Worm (Caenorhabditis elegans) whole organism, midembryonic: ENCODE results near the gene Y38F2AR.12.

Source experiments
- T22C8.4 ChIP-seq: fragments of 200-800 bp; sonication (Bioruptor generic); IDR thresholded peaks from 2 replicates; pipeline ENCODE4 v1.3.6; 2022; ENCODE audit warnings: missing genetic modification characterization, missing compliant biosample characterization
- cog-1 ChIP-seq: sonication (generic microtip); optimal IDR thresholded peaks from 2 replicates; lab custom pipeline; 2016; ENCODE audit warnings: missing genetic modification characterization, missing compliant biosample characterization
- flt-1 ChIP-seq: fragments of 200-800 bp; sonication (Bioruptor generic); IDR thresholded peaks from 2 replicates; pipeline ENCODE4 v1.3.6; 2022; ENCODE audit warnings: missing genetic modification characterization, missing compliant biosample characterization
- klf-2 ChIP-seq: fragments of 200-800 bp; sonication (Bioruptor generic); conservative IDR thresholded peaks from 2 replicates; pipeline ENCODE4 v1.3.6; 2022; ENCODE audit warnings: missing genetic modification reagents, missing genetic modification characterization, missing compliant biosample characterization
- med-1 ChIP-seq: sonication (generic microtip); optimal IDR thresholded peaks from 2 replicates; lab custom pipeline; 2017; ENCODE audit warnings: missing genetic modification characterization, mild to moderate bottlenecking, missing compliant biosample characterization, antibody characterized with exemption, missing genetic modification reagents; ENCODE audit not compliant: insufficient read depth
- ref-1 ChIP-seq: fragments of 200-800 bp; sonication (Bioruptor generic); conservative IDR thresholded peaks from 2 replicates; pipeline ENCODE4 v1.3.6; 2022; ENCODE audit warnings: missing genetic modification reagents, missing genetic modification characterization, missing compliant biosample characterization
- tab-1 ChIP-seq: fragments of 200-800 bp; sonication (Bioruptor generic); IDR thresholded peaks from 2 replicates; pipeline ENCODE4 v1.3.6; 2022; ENCODE audit warnings: missing genetic modification characterization, missing compliant biosample characterization
- ztf-23 ChIP-seq: fragments of 200-800 bp; sonication (Bioruptor generic); IDR thresholded peaks from 2 replicates; pipeline ENCODE4 v1.3.6; 2022; ENCODE audit warnings: missing genetic modification reagents, missing genetic modification characterization, missing compliant biosample characterization
- ztf-29 ChIP-seq: fragments of 200-800 bp; sonication (Bioruptor generic); IDR thresholded peaks from 2 replicates; pipeline ENCODE4 v1.3.6; 2022; ENCODE audit warnings: missing genetic modification reagents, missing genetic modification characterization, missing compliant biosample characterization

Y38F2AR.12 gene

ce11 chrIV:2412370-2412962 lies at the start of gene Y38F2AR.12:
Gene Y38F2AR.12 (minus strand): TSS chrIV:2412420.
- TF ChIP-seq med-1, result no peak
- no peak for TF ChIP-seq klf-2 (GFP tag; lab: Robert Waterston, UW)
- no peak for TF ChIP-seq flt-1
- no peak for TF ChIP-seq ztf-23 (GFP tag; lab: Robert Waterston, UW)
- no peak for TF ChIP-seq ztf-29 (GFP tag; lab: Robert Waterston, UW)
- TF ChIP-seq cog-1 (tag; lab: Kevin White, UChicago), result no peak
- no peak for TF ChIP-seq ref-1 (GFP tag; lab: Robert Waterston, UW)
- no peak for TF ChIP-seq tab-1 (GFP tag; lab: Robert Waterston, UW)
- no peak for TF ChIP-seq T22C8.4 (GFP tag; lab: Robert Waterston, UW)

DNA sequence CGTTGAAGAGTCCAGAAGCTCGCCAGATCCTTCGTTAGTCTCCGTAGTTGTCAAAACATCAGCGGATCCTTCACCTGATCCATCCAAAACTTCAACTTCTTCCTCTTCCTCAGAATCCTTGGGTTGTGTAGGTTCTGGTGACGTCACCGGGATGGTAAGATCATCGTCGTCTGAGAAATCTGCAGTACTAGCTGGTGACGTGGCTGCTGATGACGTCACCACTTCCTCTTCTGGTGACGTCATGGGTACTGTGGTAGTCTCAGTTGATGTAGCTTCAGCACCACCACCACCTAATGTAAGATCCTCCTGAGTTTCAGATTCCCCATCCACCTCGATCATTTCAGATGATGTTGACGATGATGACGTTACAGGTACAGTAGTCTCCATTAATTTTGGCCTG lies 49.2 kb upstream of the Y38F2AR.12 start:
- no peak for TF ChIP-seq klf-2 (GFP tag; lab: Robert Waterston, UW)
- TF ChIP-seq tab-1 (GFP tag; lab: Robert Waterston, UW), result no peak
- TF ChIP-seq ztf-23 (GFP tag; lab: Robert Waterston, UW), result no peak
- no peak for TF ChIP-seq T22C8.4 (GFP tag; lab: Robert Waterston, UW)
- no peak for TF ChIP-seq ztf-29 (GFP tag; lab: Robert Waterston, UW)
- no peak for TF ChIP-seq cog-1 (tag; lab: Kevin White, UChicago)
- no peak for TF ChIP-seq ref-1 (GFP tag; lab: Robert Waterston, UW)
- TF ChIP-seq med-1, result no peak
- no peak for TF ChIP-seq flt-1

- TF ChIP-seq cog-1 (tag; lab: Kevin White, UChicago), result no peak
- TF ChIP-seq ref-1 (GFP tag; lab: Robert Waterston, UW), result no peak
- TF ChIP-seq T22C8.4 (GFP tag; lab: Robert Waterston, UW), result no peak
- no peak for TF ChIP-seq klf-2 (GFP tag; lab: Robert Waterston, UW)
- TF ChIP-seq ztf-23 (GFP tag; lab: Robert Waterston, UW), result no peak
- TF ChIP-seq tab-1 (GFP tag; lab: Robert Waterston, UW), result no peak
- no peak for TF ChIP-seq flt-1
- TF ChIP-seq med-1, result no peak
- TF ChIP-seq ztf-29 (GFP tag; lab: Robert Waterston, UW), result no peak
Observed at ce11 chrIV:2455128-2455527, 42.9 kb upstream of the Y38F2AR.12 start.

DNA sequence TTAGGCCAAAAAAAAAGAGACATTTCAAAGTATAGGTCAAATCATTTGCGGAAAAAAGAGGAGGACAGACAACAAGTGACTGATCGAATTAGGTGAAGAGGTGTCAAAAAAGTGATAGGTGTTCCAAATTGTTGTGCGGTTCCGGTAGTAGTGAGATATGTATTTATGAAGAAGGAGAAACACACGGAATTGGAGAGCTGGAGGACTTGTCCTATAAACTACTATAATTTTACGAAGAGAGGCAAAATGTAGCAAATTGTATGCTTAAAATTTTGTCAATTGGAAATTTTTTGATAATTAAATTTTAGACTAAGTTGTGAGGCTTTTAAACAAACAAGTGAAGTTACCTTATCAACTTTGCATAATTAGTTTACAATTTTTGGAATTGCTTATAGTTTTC lies 39.4 kb upstream of the Y38F2AR.12 start:
- TF ChIP-seq med-1 (no peak), cog-1 (tag; lab: Kevin White, UChicago) (no peak), flt-1 (no peak), T22C8.4 (GFP tag; lab: Robert Waterston, UW) (no peak), ztf-23 (GFP tag; lab: Robert Waterston, UW) (no peak), klf-2 (GFP tag; lab: Robert Waterston, UW) (no peak), ztf-29 (GFP tag; lab: Robert Waterston, UW) (no peak), tab-1 (GFP tag; lab: Robert Waterston, UW) (no peak), ref-1 (GFP tag; lab: Robert Waterston, UW) (no peak)

DNA sequence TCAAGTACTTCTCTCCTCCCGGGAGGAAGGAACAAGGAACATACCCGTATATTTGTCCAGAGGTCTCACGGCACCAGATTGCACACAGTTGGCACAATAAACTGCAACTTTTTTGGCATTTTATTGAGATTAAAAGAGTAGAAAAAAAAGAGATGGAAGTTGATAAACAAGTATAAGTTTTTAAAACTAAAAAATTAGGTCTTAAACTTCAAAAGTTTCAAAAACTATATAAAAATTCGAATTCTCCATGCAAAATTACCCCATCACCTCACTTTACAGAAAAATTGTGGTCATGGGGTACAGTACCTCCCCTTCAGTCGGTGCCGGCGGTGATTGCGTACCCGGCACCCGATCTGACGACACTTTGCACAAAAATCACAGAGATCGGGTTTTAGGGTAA lies 39.0 kb upstream of the Y38F2AR.12 start, which contains the start of gene C45G7.13:
Gene C45G7.13, minus strand, starts transcription at position 101 of the 400 bp plus-strand sequence.
- TF ChIP-seq flt-1 (no peak), ztf-29 (GFP tag; lab: Robert Waterston, UW) (no peak), klf-2 (GFP tag; lab: Robert Waterston, UW) (no peak), ztf-23 (GFP tag; lab: Robert Waterston, UW) (no peak), cog-1 (tag; lab: Kevin White, UChicago) (no peak), tab-1 (GFP tag; lab: Robert Waterston, UW) (no peak), ref-1 (GFP tag; lab: Robert Waterston, UW) (no peak), T22C8.4 (GFP tag; lab: Robert Waterston, UW) (no peak), med-1 (no peak)

- no peak for TF ChIP-seq flt-1
- no peak for TF ChIP-seq klf-2 (GFP tag; lab: Robert Waterston, UW)
- TF ChIP-seq ztf-23 (GFP tag; lab: Robert Waterston, UW), result no peak
- TF ChIP-seq cog-1 (tag; lab: Kevin White, UChicago), result no peak
- TF ChIP-seq T22C8.4 (GFP tag; lab: Robert Waterston, UW), result no peak
- TF ChIP-seq ztf-29 (GFP tag; lab: Robert Waterston, UW), result no peak
- no peak for TF ChIP-seq tab-1 (GFP tag; lab: Robert Waterston, UW)
- no peak for TF ChIP-seq ref-1 (GFP tag; lab: Robert Waterston, UW)
- TF ChIP-seq med-1, result no peak
Observed at ce11 chrIV:2434366-2434765, 22.1 kb upstream of the Y38F2AR.12 start.

DNA sequence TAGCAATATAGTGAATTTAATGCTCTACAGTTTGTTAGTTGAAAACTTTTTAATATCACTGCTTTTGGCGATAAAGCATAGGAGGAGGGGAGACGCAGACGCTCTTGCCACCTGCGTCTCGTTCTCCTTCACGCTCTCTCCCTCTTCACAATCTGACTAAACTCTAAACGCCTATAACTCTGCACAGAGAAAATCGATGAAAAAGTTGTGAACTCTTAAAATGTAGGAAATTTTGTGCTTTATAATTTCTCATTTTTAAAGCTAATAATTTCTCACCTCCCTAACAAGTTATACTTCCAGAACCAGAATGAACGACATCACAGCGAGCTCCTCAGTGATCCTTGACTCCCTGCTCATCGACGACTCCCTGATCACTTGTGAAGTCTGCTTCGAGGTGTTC lies 20.5 kb upstream of the Y38F2AR.12 start, which contains the start of gene C45G7.4:
Gene C45G7.4, plus strand, starts transcription at position 301 of the 400 bp plus-strand sequence.
- TF ChIP-seq klf-2 (GFP tag; lab: Robert Waterston, UW) (no peak), flt-1 (no peak)

ce11 chrIV:2416738-2417137 lies 4.5 kb upstream of the Y38F2AR.12 start:
- no peak for TF ChIP-seq tab-1 (GFP tag; lab: Robert Waterston, UW)
- TF ChIP-seq klf-2 (GFP tag; lab: Robert Waterston, UW), result no peak
- TF ChIP-seq cog-1 (tag; lab: Kevin White, UChicago), result no peak
- TF ChIP-seq flt-1, result no peak
- TF ChIP-seq ztf-23 (GFP tag; lab: Robert Waterston, UW), result no peak
- TF ChIP-seq med-1, result no peak
- no peak for TF ChIP-seq ref-1 (GFP tag; lab: Robert Waterston, UW)
- TF ChIP-seq T22C8.4 (GFP tag; lab: Robert Waterston, UW), result no peak
- no peak for TF ChIP-seq ztf-29 (GFP tag; lab: Robert Waterston, UW)

ce11 chrIV:2408437-2408836 lies 3.8 kb downstream of the Y38F2AR.12 start:
- TF ChIP-seq klf-2 (GFP tag; lab: Robert Waterston, UW), result peak; percentile 84
- TF ChIP-seq ztf-29 (GFP tag; lab: Robert Waterston, UW), result peak; percentile 89
- peak; percentile 75 for TF ChIP-seq T22C8.4 (GFP tag; lab: Robert Waterston, UW)
- peak; percentile 81 for TF ChIP-seq med-1
- peak; percentile 95 for TF ChIP-seq ztf-23 (GFP tag; lab: Robert Waterston, UW)
- TF ChIP-seq tab-1 (GFP tag; lab: Robert Waterston, UW), result peak; percentile 91
- TF ChIP-seq cog-1 (tag; lab: Kevin White, UChicago), result peak; percentile 95
- peak; percentile 84 for TF ChIP-seq ref-1 (GFP tag; lab: Robert Waterston, UW)
- TF ChIP-seq flt-1, result peak; percentile 95
